Worm (Caenorhabditis elegans): ENCODE data around the gene clec-203.

The clec-203 gene

DNA sequence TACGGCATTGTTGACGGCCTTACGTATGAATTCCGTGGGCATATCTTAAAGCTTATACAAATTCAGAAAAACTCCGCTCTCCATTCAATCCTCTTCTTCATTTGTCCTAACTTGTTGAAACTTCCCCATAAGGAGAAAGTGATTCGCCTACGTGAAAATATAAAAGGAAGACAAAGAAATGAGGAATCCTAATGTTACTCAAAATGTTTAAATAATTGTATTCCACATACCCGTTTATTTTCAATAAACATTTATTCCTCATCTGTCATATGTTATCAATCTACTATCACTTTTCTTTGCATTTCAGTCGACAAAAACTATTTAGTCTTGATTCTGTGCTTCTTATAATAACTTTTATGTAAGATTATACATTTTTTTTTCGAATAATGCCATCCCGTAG lies at the start of gene clec-203:
clec-203 (plus strand) TSS at position 301 of the 400 bp plus-strand sequence.
- no peak for TF ChIP-seq unc-62 (GFP tag; optimal IDR thresholded peaks at IDR 0.05)

DNA sequence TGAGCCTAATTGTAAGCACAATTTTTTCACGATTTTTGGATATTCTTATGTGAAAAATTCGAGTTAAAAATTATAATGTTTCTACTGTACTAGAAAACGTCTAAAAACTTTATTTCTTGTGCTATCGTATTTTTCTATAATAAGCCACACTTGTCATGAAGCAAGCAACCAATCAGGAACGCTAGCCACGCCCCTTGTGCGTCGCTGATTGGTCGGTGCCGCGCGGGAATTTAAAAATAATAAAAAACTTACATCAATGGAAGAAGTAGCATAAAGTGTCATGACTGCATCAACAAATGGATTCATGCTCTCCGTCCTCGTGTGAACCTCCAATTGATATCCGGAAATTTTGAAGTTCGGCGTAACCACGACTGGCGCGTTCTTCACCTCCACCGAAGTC lies 40.8 kb upstream of the clec-203 start:
- no peak for TF ChIP-seq unc-62 (GFP tag; optimal IDR thresholded peaks at IDR 0.05)

DNA sequence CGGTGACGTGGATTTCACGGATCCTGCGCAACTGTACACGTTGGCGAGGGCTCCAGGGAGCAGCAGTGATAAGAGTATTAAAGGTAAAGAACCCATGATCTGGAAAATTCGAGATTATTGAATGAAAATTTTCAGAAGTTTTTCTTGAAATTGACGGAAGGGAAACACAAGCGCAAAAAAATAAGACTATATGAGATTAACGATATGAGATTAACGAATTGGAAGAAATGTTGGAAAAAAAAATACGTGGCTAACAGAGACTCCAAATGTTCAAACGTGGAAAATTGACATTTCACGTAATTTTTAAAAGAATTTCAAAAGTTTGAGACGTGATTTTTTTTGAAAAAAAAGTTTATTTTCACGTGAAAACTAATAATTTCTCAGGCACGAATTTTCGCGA lies 39.6 kb upstream of the clec-203 start, which contains the start of gene nra-4:
nra-4 (minus strand) TSS at position 101 of the 400 bp plus-strand sequence.
- no peak for TF ChIP-seq unc-62 (GFP tag; optimal IDR thresholded peaks at IDR 0.05)

DNA sequence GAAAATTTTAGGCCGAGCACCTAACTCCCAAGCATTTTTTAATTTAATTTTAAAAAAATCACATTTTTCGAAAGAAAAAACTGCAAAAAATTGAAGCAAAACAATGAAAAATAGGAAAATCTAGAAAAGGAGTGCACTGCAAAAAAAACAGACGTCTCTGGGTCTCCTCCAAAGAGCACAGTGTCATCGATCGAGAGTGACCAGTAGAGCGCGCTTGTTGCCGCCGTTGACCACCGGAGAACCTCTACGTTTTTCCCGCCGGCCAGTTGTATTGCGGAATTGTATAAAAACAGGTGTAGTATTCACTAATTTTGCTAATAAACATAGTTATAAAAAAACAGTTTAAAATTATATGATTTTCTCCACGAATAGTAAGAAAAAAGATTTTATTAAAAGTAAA lies 38.7 kb upstream of the clec-203 start:
- no peak for TF ChIP-seq unc-62 (GFP tag; optimal IDR thresholded peaks at IDR 0.05)

DNA sequence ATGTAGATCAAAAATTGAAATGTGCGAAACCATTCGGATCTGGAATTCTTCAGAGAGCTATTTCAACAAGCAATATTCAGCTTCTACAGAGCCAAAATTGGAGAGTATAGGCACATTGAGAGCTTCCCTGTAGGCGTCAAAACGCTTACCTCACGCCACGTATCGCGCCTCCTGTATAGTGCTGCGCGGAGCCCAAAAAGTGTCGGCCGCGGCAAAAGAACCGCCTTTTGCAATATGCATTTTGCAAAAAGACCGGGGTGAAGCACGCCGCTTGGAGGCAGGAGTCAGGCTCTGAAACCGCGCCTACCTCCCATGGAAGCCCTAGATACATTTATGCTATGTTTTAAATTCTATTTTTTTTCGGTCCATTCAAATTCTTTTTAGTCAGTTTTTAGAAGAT lies 36.4 kb upstream of the clec-203 start:
- no peak for TF ChIP-seq unc-62 (GFP tag; optimal IDR thresholded peaks at IDR 0.05)

DNA sequence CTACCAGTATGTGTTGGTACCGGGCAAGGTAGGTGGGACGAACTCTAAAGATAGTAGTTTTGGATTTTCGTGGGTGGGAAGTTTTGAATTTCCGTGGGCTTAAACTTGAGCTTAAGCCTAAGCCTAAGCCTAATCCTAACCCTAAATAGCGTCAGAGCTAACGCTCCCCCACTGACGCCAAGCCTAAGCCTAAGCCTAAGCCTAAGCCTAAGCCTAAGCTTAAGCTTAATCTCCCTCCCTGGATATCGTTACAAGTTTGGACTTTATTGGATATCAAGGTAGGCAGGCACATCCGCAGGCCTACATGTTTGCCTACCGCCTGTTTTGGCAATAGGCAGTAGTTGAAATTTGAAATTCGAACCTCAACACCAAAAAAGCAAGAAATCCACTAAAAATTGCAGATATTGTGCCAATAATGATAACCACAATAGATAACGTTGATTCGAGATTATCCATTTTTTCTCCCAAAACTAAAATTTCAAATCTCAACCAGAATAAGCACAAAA lies 35.5 kb upstream of the clec-203 start, which contains the start of gene K10C9.4:
K10C9.4 (minus strand) TSS at position 456 of the 506 bp plus-strand sequence.
- TF ChIP-seq unc-62 (GFP tag; optimal IDR thresholded peaks at IDR 0.05) = no peak

DNA sequence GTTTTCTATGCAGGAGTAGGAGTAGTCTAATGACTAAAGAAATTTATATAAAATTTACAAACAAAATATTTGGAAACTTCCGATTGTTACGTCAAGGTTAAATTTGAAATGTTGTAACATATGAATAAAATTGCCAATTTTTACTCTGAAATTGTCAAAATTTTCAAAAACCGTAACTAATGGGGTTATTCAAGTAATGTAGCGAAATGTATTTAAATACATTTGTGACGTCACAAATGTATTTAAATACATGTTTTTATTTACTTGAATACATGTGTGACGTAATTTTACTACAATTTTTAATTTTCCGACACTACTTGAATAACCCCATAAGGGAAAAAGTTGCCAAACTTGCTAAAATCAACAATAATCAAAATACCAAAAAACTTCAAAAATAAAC lies 34.7 kb upstream of the clec-203 start:
- no peak for TF ChIP-seq unc-62 (GFP tag; optimal IDR thresholded peaks at IDR 0.05)

DNA sequence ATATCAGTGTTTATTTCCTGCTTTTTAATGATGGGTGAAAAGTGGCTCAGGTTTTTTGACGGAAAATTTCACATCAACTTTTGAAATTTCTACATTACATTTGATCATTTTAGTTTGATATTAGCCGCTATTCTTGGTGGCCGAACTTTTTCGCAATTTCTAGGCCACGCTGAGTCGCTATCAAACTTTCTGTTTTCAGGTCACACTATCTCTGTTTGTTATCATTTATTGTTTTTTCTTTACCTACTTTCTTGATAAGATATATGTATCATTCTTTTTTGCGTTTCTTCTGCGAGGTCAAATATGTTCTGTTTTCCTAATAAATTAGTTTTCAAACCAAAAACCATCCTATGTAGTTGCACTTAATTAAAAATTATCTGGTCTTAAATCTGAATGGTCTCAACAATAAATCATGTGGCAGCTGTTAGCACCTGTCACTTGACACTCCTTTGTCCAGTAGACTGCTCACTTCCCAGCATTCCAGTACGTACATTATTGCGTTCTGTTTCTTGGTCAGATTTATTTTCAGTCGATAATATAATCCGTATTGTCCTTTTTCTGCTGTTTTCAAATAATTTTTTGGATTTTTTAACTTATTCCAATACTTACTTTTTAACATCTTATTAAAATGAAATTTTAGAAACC lies 27.7 kb upstream of the clec-203 start:
- no peak for TF ChIP-seq unc-62 (GFP tag; optimal IDR thresholded peaks at IDR 0.05)

DNA sequence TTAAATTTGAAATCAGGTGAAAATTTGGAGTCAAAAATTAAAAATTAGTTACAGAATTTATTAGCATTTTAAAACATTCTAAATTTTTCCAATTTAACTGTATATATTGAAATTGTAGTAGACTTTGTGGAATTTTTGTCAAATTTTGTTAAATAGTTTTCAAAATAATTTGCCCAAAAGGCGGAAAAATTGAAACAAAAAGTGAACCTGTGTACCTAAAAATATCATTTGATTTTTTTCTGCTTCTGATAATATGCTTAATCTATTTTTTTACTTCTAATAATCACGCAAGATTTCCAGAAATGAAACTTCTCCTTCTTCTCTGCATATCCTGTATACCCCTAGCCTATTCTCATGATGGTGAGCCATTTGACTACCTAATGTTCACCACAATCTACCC lies 26.8 kb upstream of the clec-203 start, which contains the start of gene rnst-2:
rnst-2 (plus strand) TSS at position 301 of the 400 bp plus-strand sequence.
- no peak for TF ChIP-seq unc-62 (GFP tag; optimal IDR thresholded peaks at IDR 0.05)

DNA sequence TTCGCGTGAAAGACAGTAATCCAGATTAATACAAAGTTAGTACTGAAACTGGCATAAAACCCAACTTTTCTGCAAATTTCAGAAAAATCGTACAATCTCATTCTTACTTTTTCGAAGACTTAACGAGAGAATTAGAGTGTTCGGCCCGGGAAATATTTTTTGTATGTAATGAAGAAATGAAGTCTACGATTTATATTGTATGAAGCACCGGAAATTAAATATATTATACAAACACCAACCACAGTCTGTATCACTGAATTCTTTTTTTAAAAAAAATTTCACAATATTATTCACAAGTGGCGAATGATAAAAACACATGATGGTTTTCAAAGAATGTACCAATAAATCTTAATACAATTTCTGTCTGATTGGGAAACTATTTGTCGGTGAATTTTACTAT lies 23.6 kb upstream of the clec-203 start, which contains the start of gene str-67:
str-67 (minus strand) TSS at position 101 of the 400 bp plus-strand sequence.
- TF ChIP-seq unc-62 (GFP tag; optimal IDR thresholded peaks at IDR 0.05) = no peak

DNA sequence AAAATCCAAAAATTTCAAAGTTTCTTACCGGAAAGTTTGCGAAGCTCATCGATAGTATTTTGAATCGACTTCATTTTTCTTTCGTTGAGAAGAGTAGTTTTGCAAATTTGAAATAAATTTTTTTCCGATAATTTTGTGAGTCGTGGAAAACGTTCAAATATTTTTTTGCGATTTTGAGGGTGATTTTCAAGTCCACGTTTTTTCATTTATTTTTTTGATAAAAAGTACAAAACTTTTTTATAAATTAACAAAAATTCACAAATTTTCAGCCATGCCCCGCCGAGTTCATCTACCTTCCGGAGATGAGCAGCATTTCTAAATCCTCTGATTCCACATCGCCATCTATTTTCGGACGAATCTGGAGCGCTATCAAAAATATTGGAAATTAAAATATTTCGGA lies 20.6 kb upstream of the clec-203 start, which contains the start of gene K10C9.7:
K10C9.7 (minus strand) TSS at position 101 of the 400 bp plus-strand sequence.
- TF ChIP-seq unc-62 (GFP tag; optimal IDR thresholded peaks at IDR 0.05) = no peak

DNA sequence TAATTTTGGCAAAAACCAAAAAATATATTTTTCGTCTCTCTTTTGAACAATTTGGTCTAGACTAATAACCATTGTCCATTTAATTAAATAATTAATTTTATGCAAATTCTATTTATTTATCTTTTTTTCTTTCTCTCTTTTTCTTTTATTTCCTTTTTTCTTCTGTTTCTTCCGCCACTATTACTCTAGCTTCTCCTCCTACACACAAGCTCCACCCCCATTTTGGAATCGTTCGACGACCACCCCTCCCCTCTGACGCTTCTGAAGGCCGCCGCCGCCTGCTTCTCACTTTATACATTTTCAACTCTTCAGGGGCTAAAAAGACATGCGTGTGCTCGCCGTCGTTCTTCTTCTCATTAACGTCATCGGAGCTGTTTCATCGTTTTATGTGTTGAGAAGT lies 13.1 kb upstream of the clec-203 start, which contains the start of gene K10C9.1:
K10C9.1 (plus strand) TSS at position 301 of the 400 bp plus-strand sequence.
- TF ChIP-seq unc-62 (GFP tag; optimal IDR thresholded peaks at IDR 0.05) = no peak

DNA sequence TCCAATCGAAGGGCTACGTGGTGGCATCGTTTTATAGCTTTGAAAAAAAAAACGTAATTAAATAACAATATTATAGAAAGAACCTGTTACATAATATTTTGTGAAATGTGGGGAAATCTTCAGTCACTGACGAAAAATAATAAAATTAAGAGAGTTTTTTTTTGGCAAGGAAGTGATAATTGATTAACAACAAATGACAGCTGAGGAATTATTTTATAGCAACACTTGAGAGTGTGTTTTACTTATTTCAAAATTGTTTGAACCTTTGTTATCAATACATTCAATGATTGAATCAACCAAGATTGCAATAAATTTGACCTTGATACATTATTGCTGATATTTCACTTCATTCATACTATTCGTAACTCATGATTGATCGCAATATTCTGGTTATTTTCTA lies 4.1 kb upstream of the clec-203 start, which contains the start of gene Y50D4B.6:
Y50D4B.6 (plus strand) TSS at position 301 of the 400 bp plus-strand sequence.
- no peak for TF ChIP-seq unc-62 (GFP tag; optimal IDR thresholded peaks at IDR 0.05)

DNA sequence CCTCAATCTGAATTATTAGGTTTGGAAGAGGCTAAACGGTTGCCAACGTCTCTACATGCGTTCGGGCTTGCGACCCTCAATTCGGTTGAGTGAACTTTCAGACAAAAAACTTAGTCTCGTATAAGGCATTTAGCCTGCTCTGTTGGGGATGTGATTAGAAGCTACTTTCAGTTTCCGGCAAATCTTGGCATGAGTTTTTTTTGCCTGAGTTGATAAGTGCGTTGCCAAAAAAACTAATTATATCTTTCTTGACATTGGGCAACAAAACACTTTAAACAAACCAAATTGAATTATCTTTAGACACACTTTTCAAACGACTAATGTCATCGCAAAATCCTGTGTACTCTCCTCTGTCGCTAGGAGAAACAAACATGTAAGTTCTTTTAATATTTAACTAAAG lies 4.3 kb downstream of the clec-203 start, which contains the start of gene Y50D4B.4:
Y50D4B.4 (plus strand) TSS at position 301 of the 400 bp plus-strand sequence.
- TF ChIP-seq unc-62 (GFP tag; optimal IDR thresholded peaks at IDR 0.05) = no peak

DNA sequence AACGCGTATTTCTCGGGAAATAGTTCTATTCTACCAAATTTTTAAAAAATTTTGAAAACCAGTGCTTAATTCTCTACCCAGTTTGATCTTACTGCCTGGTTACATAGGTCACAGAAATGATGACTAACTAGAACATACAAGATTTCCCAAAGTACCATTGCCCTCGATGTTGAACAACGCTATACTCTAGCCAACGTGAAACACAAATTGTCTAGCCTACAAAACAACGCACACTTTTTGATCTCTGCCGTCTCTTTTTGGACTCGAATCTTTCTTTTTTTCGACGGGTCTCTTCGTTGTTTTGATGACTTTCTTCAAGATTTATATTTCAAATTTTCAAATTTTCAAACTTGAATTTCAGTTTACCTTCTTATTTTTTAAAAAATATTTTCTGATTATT lies 12.2 kb downstream of the clec-203 start, which contains the start of gene Y50D4B.2:
Y50D4B.2 (plus strand) TSS at position 301 of the 400 bp plus-strand sequence.
- TF ChIP-seq unc-62 (GFP tag; optimal IDR thresholded peaks at IDR 0.05) = no peak

DNA sequence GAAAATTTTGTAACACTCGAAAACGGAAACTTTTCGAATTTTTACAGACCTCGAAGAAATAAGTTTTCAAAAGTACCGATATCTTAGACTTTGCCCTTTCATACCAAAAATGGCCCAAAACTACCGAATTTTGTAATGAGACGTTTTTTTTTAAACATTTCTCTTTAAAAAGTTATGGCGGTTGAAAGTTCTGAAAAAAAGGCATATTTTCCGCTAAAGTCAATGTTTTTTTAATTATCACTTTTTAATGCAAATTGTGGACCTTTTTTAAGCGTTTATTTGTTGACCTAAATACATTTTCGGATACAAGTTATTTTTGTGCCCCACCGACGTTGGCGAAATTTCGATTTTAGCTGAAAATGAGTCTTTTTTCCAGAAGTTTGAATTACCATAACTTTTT lies 14.5 kb downstream of the clec-203 start:
- TF ChIP-seq unc-62 (GFP tag; optimal IDR thresholded peaks at IDR 0.05) = no peak

DNA sequence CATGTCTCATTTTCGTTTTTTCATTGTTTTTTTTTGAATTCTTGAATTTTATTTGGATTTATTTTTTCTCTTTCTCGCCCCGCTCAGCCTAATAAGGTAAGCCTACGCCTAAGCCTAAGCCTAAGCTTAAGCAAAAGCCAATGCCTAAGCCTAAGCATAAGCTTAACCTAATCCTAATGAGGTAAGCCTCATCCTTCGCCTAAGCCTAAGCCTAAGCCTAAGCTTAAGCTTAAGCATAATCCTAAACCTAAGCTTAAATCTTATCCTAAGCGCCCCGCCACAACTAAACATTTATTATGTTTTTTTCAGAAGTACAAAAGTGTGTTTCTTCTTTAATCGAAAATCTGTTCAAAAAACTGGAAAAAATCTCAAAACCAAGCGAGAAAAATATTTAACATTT lies 24.1 kb downstream of the clec-203 start:
- no peak for TF ChIP-seq unc-62 (GFP tag; optimal IDR thresholded peaks at IDR 0.05)
